Worm (Caenorhabditis elegans): ENCODE data around the gene cyn-13.
"Not testable (repeated sequence)": the region's sequence is repeated elsewhere in the genome, so short reads cannot be mapped to it uniquely, and the experiment has no call there.

ce11 chrIV:17076000-17076399 lies 40.5 kb downstream of the cyn-13 start:
- TF ChIP-seq tab-1, ztf-29, ztf-23 (GFP tag; IDR thresholded peaks at IDR 0.05): not testable (repeated sequence)
- TF ChIP-seq flt-1 (GFP tag; IDR thresholded peaks at IDR 0.05) = peak; percentile 67; the same call in 1 of the 2 replicates
